Fruit fly (Drosophila melanogaster): Measurements from ENCODE around the gene Met.

Gene Met

dm6 chrX:11569956-11570695 lies 45.8 kb upstream of the Met start, which contains the start of the genes Polr2A and CG11699 (continued):
- no peak; the same call in 2 of the 3 replicates for TF ChIP-seq CG17361 (GFP tag; IDR thresholded peaks at IDR 0.05)
- no peak for TF ChIP-seq CG18011 (GFP tag; optimal IDR thresholded peaks at IDR 0.05)
- no peak for TF ChIP-seq bab2 (GFP tag; optimal IDR thresholded peaks at IDR 0.05)
- TF ChIP-seq exex (tag; optimal IDR thresholded peaks at IDR 0.05), result no peak
- TF ChIP-seq sens (GFP tag), result peak; percentile 47
- peak; percentile 23 for TF ChIP-seq CG1602 (GFP tag; optimal IDR thresholded peaks at IDR 0.05)
- no peak for TF ChIP-seq CG7839 (tag; optimal IDR thresholded peaks at IDR 0.05)
- no peak for TF ChIP-seq cato (GFP tag; optimal IDR thresholded peaks at IDR 0.05; ENCODE audit: borderline replicate concordance)
- no peak; the same call in 2 of the 3 replicates for TF ChIP-seq croc (GFP tag; conservative IDR thresholded peaks at IDR 0.05)
- TF ChIP-seq CG12744 (GFP tag; optimal IDR thresholded peaks at IDR 0.05), result no peak
- TF ChIP-seq pan (optimal IDR thresholded peaks at IDR 0.05), result no peak
- no peak for TF ChIP-seq pan (GFP tag; optimal IDR thresholded peaks at IDR 0.05 in 1 of 2, IDR thresholded peaks at IDR 0.05 in 1 of 2)
- TF ChIP-seq CTCF (GFP tag; optimal IDR thresholded peaks at IDR 0.05), result no peak
- peak; percentile 50; the same call in 1 of the 2 replicates for TF ChIP-seq CG31224 (GFP tag; IDR thresholded peaks at IDR 0.05)
- no peak for TF ChIP-seq CG31365 (tag; optimal IDR thresholded peaks at IDR 0.05)
- peak; percentile 3 to 90 for TF ChIP-seq crp (GFP tag; optimal IDR thresholded peaks at IDR 0.05)
- no peak for TF ChIP-seq fru (optimal IDR thresholded peaks at IDR 0.05)
- TF ChIP-seq kah (GFP tag; optimal IDR thresholded peaks at IDR 0.05), result no peak
- no peak for TF ChIP-seq zf30C (GFP tag; optimal IDR thresholded peaks at IDR 0.05)
- peak; percentile 46 for TF ChIP-seq bcd (GFP tag; optimal IDR thresholded peaks at IDR 0.05)
- 0 out of 2 replicates have a peak, but pooled peaks have one; percentile 22 for TF ChIP-seq vvl (GFP tag; IDR thresholded peaks at IDR 0.05)
- no peak for TF ChIP-seq NK7.1 (GFP tag; optimal IDR thresholded peaks at IDR 0.05)
- peak; percentile 6 to 57 for TF ChIP-seq bsh (GFP tag; optimal IDR thresholded peaks at IDR 0.05)
- TF ChIP-seq z (GFP tag; IDR thresholded peaks at IDR 0.05), result no peak
- TF ChIP-seq CG3065 (GFP tag; optimal IDR thresholded peaks at IDR 0.05), result no peak
- no peak for TF ChIP-seq CG12942 (GFP tag; optimal IDR thresholded peaks at IDR 0.05)
- peak; percentile 5 for TF ChIP-seq CG8359 (GFP tag; optimal IDR thresholded peaks at IDR 0.05; ENCODE audit: borderline replicate concordance)
- peak; percentile 34 for TF ChIP-seq nerfin-1 (tag; optimal IDR thresholded peaks at IDR 0.05)
- peak; percentile 29 for TF ChIP-seq CG12299 (tag; optimal IDR thresholded peaks at IDR 0.05)
- peak; percentile 53 for TF ChIP-seq CG9817 (tag; optimal IDR thresholded peaks at IDR 0.05)
- TF ChIP-seq gro (GFP tag; optimal IDR thresholded peaks at IDR 0.05), result no peak
- peak; percentile 59 for TF ChIP-seq CG9932 (GFP tag; IDR thresholded peaks at IDR 0.05)
- TF ChIP-seq tna (GFP tag; IDR thresholded peaks at IDR 0.05; ENCODE audit: partially characterized antibody), result peak; percentile 23; the same call in 1 of the 2 replicates
- TF ChIP-seq CrebB (tag; optimal IDR thresholded peaks at IDR 0.05), result no peak
- no peak for TF ChIP-seq CG11247 (GFP tag; IDR thresholded peaks at IDR 0.05)
- TF ChIP-seq amos (GFP tag; IDR thresholded peaks at IDR 0.05; ENCODE audit: partially characterized antibody), result peak; percentile 27; the same call in 1 of the 2 replicates
- TF ChIP-seq CG30431 (GFP tag; optimal IDR thresholded peaks at IDR 0.05), result peak; percentile 9
- no peak for TF ChIP-seq bowl (GFP tag; IDR thresholded peaks at IDR 0.05)
- TF ChIP-seq CG12236 (GFP tag; optimal IDR thresholded peaks at IDR 0.05), result no peak
- TF ChIP-seq Max (GFP tag; optimal IDR thresholded peaks at IDR 0.05), result peak; percentile 47
- TF ChIP-seq h (optimal IDR thresholded peaks at IDR 0.05), result no peak
- no peak for TF ChIP-seq HmgD (GFP tag; optimal IDR thresholded peaks at IDR 0.05)
- TF ChIP-seq ato (GFP tag; IDR thresholded peaks at IDR 0.05; ENCODE audit: partially characterized antibody), result no peak
- TF ChIP-seq Oli (tag; optimal IDR thresholded peaks at IDR 0.05), result peak; percentile 41
- TF ChIP-seq abd-A (tag; optimal IDR thresholded peaks at IDR 0.05), result no peak
- TF ChIP-seq Asciz (GFP tag; optimal IDR thresholded peaks at IDR 0.05), result no peak
- no peak for TF ChIP-seq NFAT (GFP tag; IDR thresholded peaks at IDR 0.05)
- TF ChIP-seq CG18599 (GFP tag; optimal IDR thresholded peaks at IDR 0.05), result no peak
- TF ChIP-seq CG10321 (GFP tag; IDR thresholded peaks at IDR 0.05), result no peak
- no peak for TF ChIP-seq CG3838 (GFP tag; optimal IDR thresholded peaks at IDR 0.05)
- no peak for TF ChIP-seq ranshi (GFP tag; IDR thresholded peaks at IDR 0.05)
